Worm (Caenorhabditis elegans): ENCODE measurements around the gene M01H9.4.

Gene M01H9.4

ce11 chrIV:4446884-4447283 is 35.8 kb downstream of the M01H9.4 start (continued):
- TF ChIP-seq dmd-4 (tag; optimal IDR thresholded peaks at IDR 0.05) (no peak), egl-27 (tag; optimal IDR thresholded peaks at IDR 0.05) (no peak), elt-3 (tag; optimal IDR thresholded peaks at IDR 0.05) (no peak), Y55F3AM.14 (GFP tag; optimal IDR thresholded peaks at IDR 0.05) (no peak), lin-39 (tag; optimal IDR thresholded peaks at IDR 0.05) (no peak), nhr-25 (tag; optimal IDR thresholded peaks at IDR 0.05) (peak; percentile 8), lsy-2 (tag; optimal IDR thresholded peaks at IDR 0.05) (peak; percentile 25 to 81), sem-4 (tag; optimal IDR thresholded peaks at IDR 0.05) (no peak), nhr-237 (tag; optimal IDR thresholded peaks at IDR 0.05) (no peak), mbf-1 (tag; optimal IDR thresholded peaks at IDR 0.05) (no peak), crh-2 (tag; optimal IDR thresholded peaks at IDR 0.05) (peak; percentile 55), mdl-1 (tag; optimal IDR thresholded peaks at IDR 0.05) (no peak), ceh-16 (tag; optimal IDR thresholded peaks at IDR 0.05) (no peak), nhr-10 (tag; optimal IDR thresholded peaks at IDR 0.05) (no peak), nhr-6 (tag; optimal IDR thresholded peaks at IDR 0.05) (no peak), ztf-1 (GFP tag; conservative IDR thresholded peaks at IDR 0.05) (no peak), aly-2 (tag; optimal IDR thresholded peaks at IDR 0.05) (no peak), nhr-12 (tag; optimal IDR thresholded peaks at IDR 0.05) (no peak)

DNA sequence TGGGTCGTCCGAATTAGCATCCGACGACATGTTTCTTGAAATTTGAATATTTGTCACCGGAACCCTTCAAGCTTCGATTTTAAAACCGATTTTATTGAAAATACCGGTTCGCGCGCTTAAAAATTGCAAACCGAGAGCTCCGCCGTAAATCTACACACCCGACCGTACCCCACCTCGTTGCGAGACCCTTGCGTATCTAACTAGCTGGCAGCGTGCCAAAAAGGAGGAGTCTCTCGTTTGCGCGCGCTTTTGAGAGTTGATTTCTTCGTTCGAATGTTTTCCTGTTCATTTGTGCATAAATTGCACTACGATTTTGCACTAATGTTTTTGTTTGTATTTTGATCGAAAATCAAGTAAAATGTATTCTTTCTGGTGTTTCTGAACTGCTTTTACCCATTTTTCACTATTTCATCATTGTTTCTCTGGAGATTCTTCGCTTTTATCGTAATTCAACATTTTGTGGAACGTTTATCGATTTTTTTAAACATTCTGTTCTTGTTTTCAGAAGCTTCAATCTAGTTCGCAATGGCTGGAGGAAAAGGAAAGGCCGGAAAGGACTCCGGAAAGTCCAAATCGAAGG is 36.9 kb downstream of the M01H9.4 start, which contains the start of the genes wapl-1 and htz-1:
wapl-1 (minus strand) TSS at position 30 of the 580 bp plus-strand sequence.
htz-1 (plus strand) TSS at position 506 of the 580 bp plus-strand sequence.
- TF ChIP-seq nhr-237 (tag; optimal IDR thresholded peaks at IDR 0.05) (peak; percentile 79), lsy-2 (tag; optimal IDR thresholded peaks at IDR 0.05) (peak; percentile 99), peb-1 (tag; optimal IDR thresholded peaks at IDR 0.05) (no peak), crh-2 (tag; optimal IDR thresholded peaks at IDR 0.05) (peak; percentile 97), aly-2 (tag; optimal IDR thresholded peaks at IDR 0.05) (no peak), zag-1 (tag; optimal IDR thresholded peaks at IDR 0.05) (peak; percentile 82), nhr-25 (tag; optimal IDR thresholded peaks at IDR 0.05) (peak; percentile 95), gmeb-1 (tag; optimal IDR thresholded peaks at IDR 0.05) (peak; percentile 95), alr-1 (tag; optimal IDR thresholded peaks at IDR 0.05) (no peak), ztf-4 (tag; optimal IDR thresholded peaks at IDR 0.05) (peak; percentile 96), ztf-11 (tag; optimal IDR thresholded peaks at IDR 0.05) (no peak), nhr-6 (tag; optimal IDR thresholded peaks at IDR 0.05) (peak; percentile 92), F13H6.1 (tag; optimal IDR thresholded peaks at IDR 0.05) (peak; percentile 96), nhr-77 (tag; optimal IDR thresholded peaks at IDR 0.05) (peak; percentile 16), unc-62 (GFP tag; optimal IDR thresholded peaks at IDR 0.05) (peak; percentile 71), egl-27 (tag; optimal IDR thresholded peaks at IDR 0.05) (peak; percentile 82), elt-1 (tag; optimal IDR thresholded peaks at IDR 0.05) (no peak), unc-39 (tag; optimal IDR thresholded peaks at IDR 0.05) (no peak), nhr-23 (tag; optimal IDR thresholded peaks at IDR 0.05) (no peak), ZK546.5 (tag; optimal IDR thresholded peaks at IDR 0.05) (peak; percentile 99), dmd-4 (tag; optimal IDR thresholded peaks at IDR 0.05) (no peak), Y55F3AM.14 (GFP tag; optimal IDR thresholded peaks at IDR 0.05) (peak; percentile 79), nhr-10 (tag; optimal IDR thresholded peaks at IDR 0.05) (peak; percentile 59), sma-3 (GFP tag; optimal IDR thresholded peaks at IDR 0.05) (peak; percentile 97), sma-9 (GFP tag; optimal IDR thresholded peaks at IDR 0.05) (peak; percentile 97), sma-9 (tag; optimal IDR thresholded peaks at IDR 0.05) (no peak), mab-5 (tag; optimal IDR thresholded peaks at IDR 0.05) (peak; percentile 85), elt-3 (tag; optimal IDR thresholded peaks at IDR 0.05) (no peak), nhr-21 (tag; optimal IDR thresholded peaks at IDR 0.05) (peak; percentile 94), sem-4 (tag; optimal IDR thresholded peaks at IDR 0.05) (peak; percentile 94), ceh-16 (tag; optimal IDR thresholded peaks at IDR 0.05) (peak; percentile 86), mdl-1 (tag; optimal IDR thresholded peaks at IDR 0.05) (peak; percentile 29 to 67), nhr-129 (tag; optimal IDR thresholded peaks at IDR 0.05) (peak; percentile 96), C34F6.9 (tag; optimal IDR thresholded peaks at IDR 0.05) (peak; percentile 98), blmp-1 (tag; optimal IDR thresholded peaks at IDR 0.05; ENCODE audit: insufficient read depth) (peak; percentile 72), ztf-1 (GFP tag; conservative IDR thresholded peaks at IDR 0.05) (no peak), lin-11 (tag; optimal IDR thresholded peaks at IDR 0.05) (peak; percentile 99), ceh-82 (tag; optimal IDR thresholded peaks at IDR 0.05) (peak; percentile 90), lin-13 (GFP tag; optimal IDR thresholded peaks at IDR 0.05) (peak; percentile 97), mbf-1 (tag; optimal IDR thresholded peaks at IDR 0.05) (no peak), nhr-11 (tag; optimal IDR thresholded peaks at IDR 0.05) (no peak), nhr-12 (tag; optimal IDR thresholded peaks at IDR 0.05) (no peak), R02D3.7 (tag; optimal IDR thresholded peaks at IDR 0.05) (peak; percentile 95), snpc-4 (tag; optimal IDR thresholded peaks at IDR 0.05) (peak; percentile 82), ama-1 (optimal IDR thresholded peaks at IDR 0.05) (peak; percentile 78), lin-39 (tag; optimal IDR thresholded peaks at IDR 0.05) (no peak), skn-1 (tag; optimal IDR thresholded peaks at IDR 0.05) (peak; percentile 54), fos-1 (tag; optimal IDR thresholded peaks at IDR 0.05) (peak; percentile 91), unc-55 (GFP tag; optimal IDR thresholded peaks at IDR 0.05) (peak; percentile 99)

All from whole organism, L2 larva.